Worm (Caenorhabditis elegans): ENCODE measurements around the gene ubxn-2.

The ubxn-2 gene

DNA sequence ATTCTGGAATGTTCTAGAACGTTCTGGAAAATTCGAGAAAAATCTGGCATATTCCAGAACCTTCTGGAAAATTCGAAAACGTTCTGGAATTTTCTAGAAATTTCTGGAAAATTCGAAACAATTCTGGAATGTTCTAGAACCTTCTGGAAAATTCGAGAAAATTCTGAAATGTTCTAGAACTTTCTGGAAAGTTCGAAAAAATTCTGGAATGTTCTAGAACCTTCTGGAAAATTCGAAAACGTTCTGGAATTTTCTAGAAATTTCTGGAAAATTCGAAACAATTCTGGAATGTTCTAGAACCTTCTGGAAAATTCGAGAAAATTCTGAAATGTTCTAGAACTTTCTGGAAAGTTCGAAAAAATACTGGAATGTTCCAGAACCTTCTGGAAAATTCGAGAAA, 29.2 kb upstream of the ubxn-2 start:
- peak; percentile 93 for TF ChIP-seq hsf-1 (GFP tag; IDR thresholded peaks at IDR 0.05)

DNA sequence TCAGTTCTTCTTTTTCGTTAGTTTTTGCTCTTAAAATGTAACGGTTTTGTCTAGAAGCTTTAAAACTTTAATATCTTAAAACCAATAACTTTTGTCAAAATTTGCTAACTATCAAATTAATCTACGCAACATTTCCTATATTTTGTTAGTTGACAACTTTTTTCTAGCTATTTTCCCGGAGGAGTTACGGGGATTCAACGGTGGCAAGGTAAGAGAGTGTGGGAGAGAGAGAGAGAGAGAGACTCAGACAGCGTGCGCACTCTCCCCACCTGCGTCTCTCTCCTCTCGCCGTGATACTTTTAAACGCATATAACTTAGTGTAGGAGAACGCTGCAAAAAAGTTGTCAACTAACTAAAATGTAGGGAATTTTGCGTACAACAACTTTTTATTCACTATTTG, 27.9 kb upstream of the ubxn-2 start:
- TF ChIP-seq lin-40 (tag; optimal IDR thresholded peaks at IDR 0.05) (no peak), rec-8 (tag; optimal IDR thresholded peaks at IDR 0.05) (no peak), snpc-1.1 (tag; optimal IDR thresholded peaks at IDR 0.05; ENCODE audit: insufficient read depth) (no peak), snpc-1.3 (tag; optimal IDR thresholded peaks at IDR 0.05; ENCODE audit: insufficient read depth) (no peak), madf-10 (tag; optimal IDR thresholded peaks at IDR 0.05) (no peak), ztf-25 (GFP tag; IDR thresholded peaks at IDR 0.05) (no peak), ceh-27 (GFP tag; optimal IDR thresholded peaks at IDR 0.05) (no peak), dpff-1 (tag; optimal IDR thresholded peaks at IDR 0.05) (no peak), attf-3 (GFP tag; conservative IDR thresholded peaks at IDR 0.05) (no peak), ceh-79 (tag; optimal IDR thresholded peaks at IDR 0.05) (no peak), somi-1 (GFP tag; optimal IDR thresholded peaks at IDR 0.05) (no peak), nhr-80 (tag; optimal IDR thresholded peaks at IDR 0.05) (no peak)

DNA sequence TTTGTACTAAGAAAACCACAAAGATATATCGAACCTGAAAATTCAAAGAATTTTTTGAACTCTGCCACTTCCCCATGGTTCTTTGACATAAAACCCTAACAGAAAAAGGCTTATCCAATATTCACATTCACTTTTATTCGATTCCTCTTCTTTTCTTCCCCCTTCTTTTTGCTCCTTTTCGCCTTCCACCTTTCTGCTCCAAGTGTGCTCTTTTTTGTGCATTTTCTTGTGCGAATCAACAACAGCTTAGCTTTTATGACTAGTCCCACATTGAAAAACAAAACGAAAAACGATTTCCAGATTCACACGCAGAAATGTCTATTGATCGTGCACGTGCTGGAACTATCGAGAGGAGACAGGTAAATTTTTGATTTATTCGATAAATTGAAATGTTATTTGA, 25.9 kb upstream of the ubxn-2 start, which contains the start of gene Y54G2A.41:
Gene Y54G2A.41, plus strand, starts transcription at position 301 of the 400 bp plus-strand sequence.
- TF ChIP-seq fkh-3 (tag; optimal IDR thresholded peaks at IDR 0.05), result no peak
- no peak for TF ChIP-seq madf-6 (GFP tag; IDR thresholded peaks at IDR 0.05)
- no peak for TF ChIP-seq hsf-1 (GFP tag; IDR thresholded peaks at IDR 0.05)
- TF ChIP-seq ceh-27 (GFP tag; optimal IDR thresholded peaks at IDR 0.05), result no peak
- TF ChIP-seq dpff-1 (tag; optimal IDR thresholded peaks at IDR 0.05), result no peak
- no peak for TF ChIP-seq ets-4 (GFP tag; optimal IDR thresholded peaks at IDR 0.05)

DNA sequence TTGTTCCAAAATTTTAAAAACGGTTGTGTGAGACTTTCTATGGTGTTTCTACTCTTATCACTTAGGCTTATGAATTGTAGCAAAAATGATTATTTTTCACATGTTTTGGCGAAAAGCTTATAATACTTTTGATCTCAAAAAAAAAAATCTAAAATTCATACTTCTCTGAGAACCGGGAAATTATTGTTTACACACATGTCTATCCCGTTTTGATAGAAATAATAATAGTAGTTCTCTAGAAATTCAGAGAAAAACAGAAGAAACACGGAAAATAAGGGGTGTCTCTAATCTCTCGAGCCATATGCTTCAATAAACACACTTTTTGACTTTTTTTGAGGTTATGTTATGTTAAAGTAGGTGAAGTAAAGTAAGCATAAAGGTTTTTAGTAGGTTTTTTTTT, 25.0 kb upstream of the ubxn-2 start:
- TF ChIP-seq lin-35 (GFP tag; optimal IDR thresholded peaks at IDR 0.05), result no peak
- TF ChIP-seq athp-1 (tag; optimal IDR thresholded peaks at IDR 0.05), result no peak
- no peak for TF ChIP-seq egl-18 (GFP tag; IDR thresholded peaks at IDR 0.05)
- TF ChIP-seq F49E8.2 (tag; optimal IDR thresholded peaks at IDR 0.05; ENCODE audit: insufficient read depth), result no peak
- TF ChIP-seq nfya-2 (GFP tag; IDR thresholded peaks at IDR 0.05), result no peak
- no peak for TF ChIP-seq fkh-3 (tag; optimal IDR thresholded peaks at IDR 0.05)
- TF ChIP-seq nhr-80 (tag; optimal IDR thresholded peaks at IDR 0.05), result no peak

DNA sequence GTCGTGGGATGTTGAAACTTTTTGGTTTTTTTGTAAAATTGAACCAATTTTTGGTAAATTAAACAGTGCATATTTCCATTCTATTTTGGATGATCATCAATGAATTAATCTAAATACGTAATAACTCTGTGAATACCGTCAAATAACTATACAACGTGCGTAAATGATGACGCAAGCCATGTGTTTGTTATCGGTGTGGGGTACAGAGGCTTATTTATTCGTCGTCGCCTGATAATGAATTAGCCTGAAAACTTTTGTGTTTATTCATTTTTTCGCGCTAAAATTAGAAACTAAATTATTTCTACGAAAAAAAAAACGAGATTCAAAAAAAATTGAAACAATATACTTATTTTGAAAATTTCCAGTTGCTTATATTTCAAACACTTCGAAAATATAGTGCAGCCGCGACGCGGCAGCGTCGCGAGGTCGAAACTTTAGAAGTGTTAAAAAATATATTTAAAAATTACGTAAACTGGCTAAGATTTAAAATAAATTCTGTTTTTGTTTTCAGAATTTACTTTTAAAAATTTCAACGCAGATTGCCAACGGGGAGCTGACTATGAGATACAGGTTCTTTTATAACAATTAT, 23.3 kb upstream of the ubxn-2 start:
- no peak for TF ChIP-seq snpc-1.1 (tag; optimal IDR thresholded peaks at IDR 0.05; ENCODE audit: insufficient read depth)
- no peak for TF ChIP-seq unc-130 (GFP tag; optimal IDR thresholded peaks at IDR 0.05)
- no peak for TF ChIP-seq ceh-79 (tag; optimal IDR thresholded peaks at IDR 0.05)
- TF ChIP-seq rec-8 (tag; optimal IDR thresholded peaks at IDR 0.05), result no peak
- TF ChIP-seq K11D2.4 (GFP tag; IDR thresholded peaks at IDR 0.05), result no peak
- no peak for TF ChIP-seq lsl-1 (GFP tag; optimal IDR thresholded peaks at IDR 0.05)
- TF ChIP-seq nhr-120 (GFP tag; IDR thresholded peaks at IDR 0.05), result no peak
- TF ChIP-seq hlh-26 (GFP tag; conservative IDR thresholded peaks at IDR 0.05), result no peak
- TF ChIP-seq lag-1 (GFP tag; IDR thresholded peaks at IDR 0.05), result no peak
- no peak for TF ChIP-seq F22D6.2 (tag; optimal IDR thresholded peaks at IDR 0.05)
- no peak for TF ChIP-seq nfyb-1 (GFP tag; IDR thresholded peaks at IDR 0.05)
- no peak for TF ChIP-seq C06A6.2 (GFP tag; conservative IDR thresholded peaks at IDR 0.05)
- no peak for TF ChIP-seq Y53F4B.3 (GFP tag; IDR thresholded peaks at IDR 0.05)
- no peak for TF ChIP-seq B0261.1 (tag; optimal IDR thresholded peaks at IDR 0.05)
- no peak for TF ChIP-seq dox-1 (GFP tag; IDR thresholded peaks at IDR 0.05)
